Worm (Caenorhabditis elegans): ENCODE results near the gene gsp-2.

- TF ChIP-seq dao-5 (tag; optimal IDR thresholded peaks at IDR 0.05) (no peak), W03F9.2 (tag; optimal IDR thresholded peaks at IDR 0.05) (no peak)
Observed at ce11 chrIII:7378945-7379344, 42.6 kb downstream of the gsp-2 start, which contains the start of gene T20B12.7.

Data from whole organism, L4/young adult.